Fruit fly (Drosophila melanogaster): ENCODE results near the gene CG7362.

DNA sequence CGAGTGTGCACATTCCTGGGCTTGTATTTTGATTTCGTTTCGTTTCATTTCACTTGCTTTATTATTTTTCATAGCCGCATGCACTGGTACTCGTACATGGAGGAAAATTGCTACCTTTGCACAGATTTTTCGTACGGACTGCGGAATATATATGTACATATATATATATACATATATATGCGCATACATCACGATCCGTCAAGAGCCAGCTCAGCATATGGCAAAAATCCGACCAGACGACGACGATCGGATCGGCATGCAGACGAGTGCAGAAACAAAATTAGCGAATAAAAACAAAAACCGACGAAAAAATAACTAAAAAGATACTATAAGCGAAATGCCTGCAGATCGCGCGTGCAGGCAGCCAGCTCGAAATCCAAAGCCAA lies 36.6 kb downstream of the CG7362 start:
- TF ChIP-seq Sp1 (GFP tag; optimal IDR thresholded peaks at IDR 0.05): no peak
- TF ChIP-seq usp (GFP tag; optimal IDR thresholded peaks at IDR 0.05): no peak
- no peak for TF ChIP-seq dsf (GFP tag; optimal IDR thresholded peaks at IDR 0.05; ENCODE audit: borderline replicate concordance)
- no peak for TF ChIP-seq lola (GFP tag; optimal IDR thresholded peaks at IDR 0.05)
- TF ChIP-seq OdsH (GFP tag; optimal IDR thresholded peaks at IDR 0.05): no peak
- TF ChIP-seq Vsx2 (GFP tag; optimal IDR thresholded peaks at IDR 0.05; ENCODE audit: partially characterized antibody): no peak
- TF ChIP-seq tai (GFP tag; optimal IDR thresholded peaks at IDR 0.05): no peak
- TF ChIP-seq br (GFP tag; optimal IDR thresholded peaks at IDR 0.05): no peak
- no peak for TF ChIP-seq fru (GFP tag; optimal IDR thresholded peaks at IDR 0.05)
- no peak for TF ChIP-seq sv (GFP tag; optimal IDR thresholded peaks at IDR 0.05)
- no peak for TF ChIP-seq h (GFP tag; optimal IDR thresholded peaks at IDR 0.05)

Data from whole organism, wandering third instar larva.